Fruit fly (Drosophila melanogaster) whole organism, prepupa: Measurements from ENCODE around the gene CtBP.

ENCODE experiments used
- Blimp-1 ChIP-seq: fragments of 200-800 bp; sonication (Bioruptor generic); optimal IDR thresholded peaks from 3 replicates; lab custom pipeline; 2017; ENCODE audit warnings: missing biosample characterization, missing genetic modification characterization, mild to moderate bottlenecking, moderate library complexity, missing genetic modification reagents
- CG10669 ChIP-seq: fragments of 200-800 bp; sonication (Bioruptor generic); optimal IDR thresholded peaks from 3 replicates; lab custom pipeline; 2018; ENCODE audit warnings: missing biosample characterization, mild to moderate bottlenecking, missing genetic modification characterization, moderate library complexity
- CG11294 ChIP-seq: fragments of 200-800 bp; sonication (Bioruptor generic); IDR thresholded peaks from 2 replicates; pipeline ENCODE4 v1.3.6; 2022; ENCODE audit warnings: missing biosample characterization, missing genetic modification characterization
- CG11762 ChIP-seq: fragments of 200-800 bp; sonication (Bioruptor generic); optimal IDR thresholded peaks from 3 replicates; lab custom pipeline; 2016; ENCODE audit warnings: missing biosample characterization, missing genetic modification characterization; ENCODE audit not compliant: insufficient read depth
- CG11902 ChIP-seq: fragments of 200-800 bp; sonication (Bioruptor generic); optimal IDR thresholded peaks from 3 replicates; lab custom pipeline; 2016; ENCODE audit warnings: missing biosample characterization, missing genetic modification characterization
- CG15336 ChIP-seq: fragments of 200-800 bp; sonication (Bioruptor generic); IDR thresholded peaks from 2 replicates; pipeline ENCODE4 v1.3.6; 2022; ENCODE audit warnings: missing biosample characterization, missing genetic modification characterization
- CG16779 ChIP-seq: fragments of 200-800 bp; sonication (Bioruptor generic); optimal IDR thresholded peaks from 3 replicates; lab custom pipeline; 2017; ENCODE audit warnings: missing biosample characterization, mild to moderate bottlenecking, missing genetic modification characterization
- CG3032 ChIP-seq: fragments of 200-800 bp; optimal IDR thresholded peaks from 2 replicates; lab custom pipeline; 2019; ENCODE audit warnings: missing biosample characterization, mild to moderate bottlenecking, missing genetic modification characterization, moderate library complexity
- CG31627 ChIP-seq: fragments of 200-800 bp; sonication (Bioruptor generic); optimal IDR thresholded peaks from 3 replicates; lab custom pipeline; 2016; ENCODE audit warnings: missing biosample characterization, missing genetic modification characterization
- CG32006 ChIP-seq: fragments of 200-800 bp; sonication (Bioruptor generic); optimal IDR thresholded peaks from 3 replicates; lab custom pipeline; 2017; ENCODE audit warnings: missing biosample characterization, mild to moderate bottlenecking, missing genetic modification characterization
- CG34406 ChIP-seq: fragments of 200-800 bp; sonication (Bioruptor generic); optimal IDR thresholded peaks from 3 replicates; lab custom pipeline; 2016; ENCODE audit warnings: missing biosample characterization, missing genetic modification characterization
- CG3919 ChIP-seq: fragments of 200-800 bp; sonication (Bioruptor generic); optimal IDR thresholded peaks from 3 replicates; lab custom pipeline; 2016; ENCODE audit warnings: missing biosample characterization, missing genetic modification characterization
- CG4318 ChIP-seq: fragments of 200-800 bp; sonication (Bioruptor generic); optimal IDR thresholded peaks from 3 replicates; lab custom pipeline; 2017; ENCODE audit warnings: missing biosample characterization, mild to moderate bottlenecking, missing genetic modification characterization
- CG6163 ChIP-seq: fragments of 200-800 bp; sonication (Bioruptor generic); IDR thresholded peaks from 3 replicates; pipeline ENCODE4 v1.3.6; 2022; ENCODE audit warnings: missing biosample characterization, missing genetic modification characterization
- CG6792 ChIP-seq: fragments of 200-800 bp; sonication (Bioruptor generic); optimal IDR thresholded peaks from 3 replicates; lab custom pipeline; 2016; ENCODE audit warnings: missing biosample characterization, missing genetic modification characterization
- CG6808 ChIP-seq: fragments of 200-800 bp; sonication (Bioruptor generic); optimal IDR thresholded peaks from 3 replicates; lab custom pipeline; 2017; ENCODE audit warnings: missing biosample characterization, missing genetic modification characterization, mild to moderate bottlenecking, moderate library complexity, missing genetic modification reagents
- CG6854 ChIP-seq: fragments of 200-800 bp; sonication (Bioruptor generic); optimal IDR thresholded peaks from 2 replicates; lab custom pipeline; 2017; ENCODE audit warnings: missing biosample characterization, mild to moderate bottlenecking, missing genetic modification characterization
- CG7368 ChIP-seq: fragments of 200-800 bp; sonication (Bioruptor generic); optimal IDR thresholded peaks from 3 replicates; lab custom pipeline; 2016; ENCODE audit warnings: missing biosample characterization, missing genetic modification characterization
- CG8119 ChIP-seq: fragments of 200-800 bp; sonication (Bioruptor generic); IDR thresholded peaks from 3 replicates; pipeline ENCODE4 v1.3.6; 2022; ENCODE audit warnings: missing biosample characterization, missing genetic modification characterization
- CG8319 ChIP-seq: fragments of 200-800 bp; sonication (Bioruptor generic); optimal IDR thresholded peaks from 3 replicates; lab custom pipeline; 2016; ENCODE audit warnings: missing biosample characterization, missing genetic modification characterization
- CG8632 ChIP-seq: fragments of 200-800 bp; sonication (Bioruptor generic); optimal IDR thresholded peaks from 3 replicates; lab custom pipeline; 2016; ENCODE audit warnings: missing biosample characterization, missing genetic modification characterization
- CG9139 ChIP-seq: fragments of 200-800 bp; sonication (Bioruptor generic); optimal IDR thresholded peaks from 3 replicates; lab custom pipeline; 2017; ENCODE audit warnings: missing biosample characterization, mild to moderate bottlenecking, missing genetic modification characterization
- Eip75B ChIP-seq: fragments of 200-800 bp; sonication (Bioruptor generic); optimal IDR thresholded peaks from 3 replicates; lab custom pipeline; 2016; ENCODE audit warnings: missing biosample characterization, missing genetic modification characterization
- Eip78C ChIP-seq: fragments of 200-800 bp; sonication (Bioruptor generic); peaks from one replicate; lab custom pipeline; 2016; ENCODE audit warnings: missing biosample characterization, missing genetic modification characterization
- Eip93F ChIP-seq: fragments of 200-800 bp; sonication (Bioruptor generic); optimal IDR thresholded peaks from 2 replicates; lab custom pipeline; 2016; ENCODE audit warnings: missing biosample characterization, mild to moderate bottlenecking, missing genetic modification characterization
- Ets21C ChIP-seq: fragments of 200-800 bp; sonication (Bioruptor generic); optimal IDR thresholded peaks from 3 replicates; lab custom pipeline; 2016; ENCODE audit warnings: missing biosample characterization, missing genetic modification characterization
- Gug ChIP-seq: fragments of 200-800 bp; sonication (Bioruptor generic); IDR thresholded peaks from 2 replicates; pipeline ENCODE4 v1.3.6; 2022; ENCODE audit warnings: missing biosample characterization, missing genetic modification characterization
- Hr38 ChIP-seq: sonication (Bioruptor generic); optimal IDR thresholded peaks from 2 replicates; lab custom pipeline; 2016; ENCODE audit warnings: missing biosample characterization, missing genetic modification characterization
- Hr4 ChIP-seq: fragments of 200-800 bp; sonication (Bioruptor generic); optimal IDR thresholded peaks from 3 replicates; lab custom pipeline; 2016; ENCODE audit warnings: missing biosample characterization, missing genetic modification characterization
- Lpt ChIP-seq: fragments of 200-800 bp; sonication (Bioruptor generic); optimal IDR thresholded peaks from 3 replicates; lab custom pipeline; 2016; ENCODE audit warnings: missing biosample characterization, missing genetic modification characterization
- Met ChIP-seq: fragments of 200-800 bp; sonication (Bioruptor generic); optimal IDR thresholded peaks from 3 replicates; lab custom pipeline; 2016; ENCODE audit warnings: missing biosample characterization, missing genetic modification characterization
- Smox ChIP-seq: fragments of 200-800 bp; sonication (Bioruptor generic); optimal IDR thresholded peaks from 3 replicates; lab custom pipeline; 2016; ENCODE audit warnings: missing biosample characterization, missing genetic modification characterization
- Sox102F ChIP-seq: fragments of 200-800 bp; sonication (Bioruptor generic); optimal IDR thresholded peaks from 2 replicates; lab custom pipeline; 2016; ENCODE audit warnings: missing biosample characterization, mild to moderate bottlenecking, missing genetic modification characterization
- Sox14 ChIP-seq: fragments of 200-800 bp; sonication (Bioruptor generic); optimal IDR thresholded peaks from 3 replicates; lab custom pipeline; 2016; ENCODE audit warnings: missing biosample characterization, missing genetic modification characterization
- Sox15 ChIP-seq: fragments of 200-800 bp; sonication (Bioruptor generic); optimal IDR thresholded peaks from 3 replicates; lab custom pipeline; 2016; ENCODE audit warnings: missing biosample characterization, missing genetic modification characterization
- acj6 ChIP-seq: fragments of 200-800 bp; sonication (Bioruptor generic); optimal IDR thresholded peaks from 3 replicates; lab custom pipeline; 2016; ENCODE audit warnings: missing biosample characterization, missing genetic modification characterization
- cyc ChIP-seq: fragments of 200-800 bp; sonication (Bioruptor generic); optimal IDR thresholded peaks from 3 replicates; lab custom pipeline; 2016; ENCODE audit warnings: missing biosample characterization, missing genetic modification characterization
- dac ChIP-seq: fragments of 200-800 bp; sonication (Bioruptor generic); optimal IDR thresholded peaks from 2 replicates; lab custom pipeline; 2017; ENCODE audit warnings: missing biosample characterization, mild to moderate bottlenecking, missing genetic modification characterization
- dsx ChIP-seq: fragments of 200-800 bp; optimal IDR thresholded peaks from 3 replicates; lab custom pipeline; 2019; ENCODE audit warnings: missing biosample characterization, mild to moderate bottlenecking, missing genetic modification characterization, moderate library complexity; ENCODE audit not compliant: poor library complexity, severe bottlenecking
- eg ChIP-seq: fragments of 200-800 bp; sonication (Bioruptor generic); IDR thresholded peaks from 3 replicates; pipeline ENCODE4 v1.3.6; 2022; ENCODE audit warnings: missing biosample characterization, missing genetic modification characterization
- esn ChIP-seq: fragments of 200-800 bp; sonication (Bioruptor generic); optimal IDR thresholded peaks from 2 replicates; lab custom pipeline; 2016; ENCODE audit warnings: missing biosample characterization, mild to moderate bottlenecking, missing genetic modification characterization, moderate library complexity
- fd59A ChIP-seq: fragments of 200-800 bp; sonication (Bioruptor generic); optimal IDR thresholded peaks from 2 replicates; lab custom pipeline; 2017; ENCODE audit warnings: missing biosample characterization, mild to moderate bottlenecking, missing genetic modification characterization, missing genetic modification reagents
- fd85E ChIP-seq: fragments of 200-800 bp; sonication (Bioruptor generic); optimal IDR thresholded peaks from 3 replicates; lab custom pipeline; 2016; ENCODE audit warnings: missing biosample characterization, missing genetic modification characterization
- fkh ChIP-seq: fragments of 200-800 bp; sonication (Bioruptor generic); optimal IDR thresholded peaks from 3 replicates; lab custom pipeline; 2017; ENCODE audit warnings: missing biosample characterization, mild to moderate bottlenecking, missing genetic modification characterization, moderate library complexity
- lz ChIP-seq: fragments of 200-800 bp; sonication (Bioruptor generic); optimal IDR thresholded peaks from 3 replicates; lab custom pipeline; 2016; ENCODE audit warnings: missing biosample characterization, missing genetic modification characterization
- net ChIP-seq: fragments of 200-800 bp; sonication (Bioruptor generic); optimal IDR thresholded peaks from 3 replicates; lab custom pipeline; 2016; ENCODE audit warnings: missing biosample characterization, missing genetic modification characterization
- pdm3 ChIP-seq: fragments of 200-800 bp; sonication (Bioruptor generic); optimal IDR thresholded peaks from 3 replicates; lab custom pipeline; 2016; ENCODE audit warnings: missing biosample characterization, missing genetic modification characterization
- salr ChIP-seq, 2 experiments: fragments of 200-800 bp; sonication (Bioruptor generic); optimal IDR thresholded peaks; 3 replicates each; lab custom pipeline; 2016 to 2018; ENCODE audit warnings: missing biosample characterization in 2 of 2, missing genetic modification characterization in 2 of 2, mild to moderate bottlenecking in 1 of 2
- ss ChIP-seq, 2 experiments: fragments of 200-800 bp; sonication (Bioruptor generic); optimal IDR thresholded peaks; 2 replicates in 1 of 2; 3 replicates in 1 of 2; lab custom pipeline; 2017 to 2018; ENCODE audit warnings: mild to moderate bottlenecking in 2 of 2, missing biosample characterization in 2 of 2, missing genetic modification characterization in 2 of 2, moderate library complexity in 1 of 2
- svp ChIP-seq: fragments of 200-800 bp; sonication (Bioruptor generic); peaks from one replicate; lab custom pipeline; 2016; ENCODE audit warnings: missing biosample characterization, missing genetic modification characterization
- topi ChIP-seq: fragments of 200-800 bp; sonication (Bioruptor generic); optimal IDR thresholded peaks from 3 replicates; lab custom pipeline; 2016; ENCODE audit warnings: missing biosample characterization, missing genetic modification characterization
- vri ChIP-seq: fragments of 200-800 bp; sonication (Bioruptor generic); optimal IDR thresholded peaks from 3 replicates; lab custom pipeline; 2016; ENCODE audit warnings: missing biosample characterization, mild to moderate bottlenecking, missing genetic modification characterization

The CtBP gene

DNA sequence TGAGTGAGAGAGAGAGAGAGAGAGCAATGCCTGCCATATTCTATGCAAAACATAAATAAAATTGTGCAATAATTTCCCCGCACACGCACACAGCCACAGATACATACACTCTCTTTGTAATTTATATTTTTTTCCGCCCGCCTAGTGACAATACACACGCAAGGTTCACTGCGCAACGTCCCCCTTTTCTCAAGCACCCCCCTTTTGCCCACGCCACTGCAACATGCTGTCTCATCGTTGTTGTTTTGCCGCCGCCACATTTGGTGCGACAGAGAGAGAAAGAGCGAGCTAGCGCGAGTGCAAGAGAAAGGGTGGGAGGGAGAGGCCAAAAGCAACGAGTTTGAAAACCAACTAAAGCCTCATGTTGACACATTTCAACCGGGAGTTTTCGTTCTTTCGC is 902 bp downstream of the CtBP start:
- TF ChIP-seq fd85E (GFP tag; lab: Kevin White, UChicago) (no peak), cyc (GFP tag; lab: Kevin White, UChicago) (peak; percentile 74), CG11762 (GFP tag; lab: Kevin White, UChicago) (peak; percentile 33), svp (GFP tag; lab: Kevin White, UChicago) (peak; percentile 87), CG4318 (GFP tag; lab: Kevin White, UChicago) (no peak), CG15336 (no peak; the same call in 1 of the 2 replicates), fkh (GFP tag; lab: Kevin White, UChicago) (peak; percentile 59), vri (GFP tag; lab: Kevin White, UChicago) (peak; percentile 86), esn (GFP tag; lab: Kevin White, UChicago) (peak; percentile 81), CG8632 (GFP tag; lab: Kevin White, UChicago) (peak; percentile 62), Ets21C (GFP tag; lab: Kevin White, UChicago) (peak; percentile 67), CG11902 (GFP tag; lab: Kevin White, UChicago) (peak; percentile 65), dsx (GFP tag; lab: Kevin White, UChicago) (peak; percentile 48), Met (GFP tag; lab: Kevin White, UChicago) (peak; percentile 71), Eip78C (peak; percentile 92), Eip93F (GFP tag; lab: Kevin White, UChicago) (no peak), lz (GFP tag; lab: Kevin White, UChicago) (peak; percentile 82), CG8319 (GFP tag; lab: Kevin White, UChicago) (peak; percentile 63), CG31627 (GFP tag; lab: Kevin White, UChicago) (peak; percentile 80), pdm3 (peak; percentile 78), Blimp-1 (GFP tag; lab: Kevin White, UChicago) (peak; percentile 57), CG9139 (peak; percentile 64), CG6854 (GFP tag; lab: Kevin White, UChicago) (peak; percentile 26), salr (GFP tag; optimal IDR thresholded peaks at IDR 0.05; lab: Kevin White, UChicago) (peak; percentile 50 to 55), Hr4 (GFP tag; lab: Kevin White, UChicago) (peak; percentile 74), Sox15 (peak; percentile 73), CG32006 (GFP tag; lab: Kevin White, UChicago) (peak; percentile 77), CG34406 (GFP tag; lab: Kevin White, UChicago) (peak; percentile 56), CG3032 (tag; lab: Kevin White, UChicago) (peak; percentile 49), Lpt (GFP tag; lab: Kevin White, UChicago) (peak; percentile 76), CG7368 (GFP tag; lab: Kevin White, UChicago) (peak; percentile 74), Sox102F (GFP tag; lab: Kevin White, UChicago) (peak; percentile 71), Sox14 (GFP tag; lab: Kevin White, UChicago) (peak; percentile 90), CG8119 (GFP tag; lab: Robert Waterston, UW) (peak; percentile 73; the same call in 2 of the 3 replicates), ss (GFP tag; optimal IDR thresholded peaks at IDR 0.05; lab: Kevin White, UChicago) (peak; percentile 71 to 75), CG6808 (GFP tag; lab: Kevin White, UChicago) (peak; percentile 69), Smox (GFP tag; lab: Kevin White, UChicago) (peak; percentile 68), Hr38 (no peak), CG11294 (GFP tag; lab: Robert Waterston, UW) (peak; percentile 51), eg (GFP tag; lab: Robert Waterston, UW) (peak; percentile 89), net (peak; percentile 80), dac (GFP tag; lab: Kevin White, UChicago) (peak; percentile 77), CG16779 (tag; lab: Kevin White, UChicago) (peak; percentile 53), CG10669 (GFP tag; lab: Kevin White, UChicago) (peak; percentile 67), CG6792 (peak; percentile 77), CG3919 (peak; percentile 72), fd59A (GFP tag; lab: Kevin White, UChicago) (peak; percentile 33), topi (peak; percentile 66), Eip75B (peak; percentile 58), CG6163 (GFP tag; lab: Robert Waterston, UW) (peak; percentile 88), Gug (GFP tag; lab: Robert Waterston, UW) (peak; percentile 80), acj6 (GFP tag; lab: Kevin White, UChicago) (peak; percentile 73)
